Fruit fly (Drosophila melanogaster): ENCODE measurements around the gene CG33178.
A peak's percentile ranks its signal among the peaks of the same experiment; 100 is the strongest.

The CG33178 gene

dm6 chrX:15120116-15120515, 37.5 kb downstream of the CG33178 start (continued):
- TF ChIP-seq CG11398 (GFP tag; optimal IDR thresholded peaks at IDR 0.05), result no peak
- TF ChIP-seq C15 (GFP tag; IDR thresholded peaks at IDR 0.05), result 0 out of 3 replicates have a peak, but pooled peaks have one; percentile 8
- peak; percentile 92 for TF ChIP-seq Med (GFP tag)
- TF ChIP-seq CG6683 (GFP tag; optimal IDR thresholded peaks at IDR 0.05), result no peak
- peak; percentile 10; the same call in 1 of the 2 replicates for TF ChIP-seq NFAT (GFP tag; IDR thresholded peaks at IDR 0.05)
- peak; percentile 61 for TF ChIP-seq lmd (GFP tag; IDR thresholded peaks at IDR 0.05)
- no peak for TF ChIP-seq Lhr (GFP tag; optimal IDR thresholded peaks at IDR 0.05)
- TF ChIP-seq CG18619 (GFP tag; optimal IDR thresholded peaks at IDR 0.05), result peak; percentile 38
- TF ChIP-seq CG15479 (GFP tag; optimal IDR thresholded peaks at IDR 0.05), result no peak
- TF ChIP-seq CG4820 (GFP tag; optimal IDR thresholded peaks at IDR 0.05), result no peak
- no peak for TF ChIP-seq ATbp (GFP tag; optimal IDR thresholded peaks at IDR 0.05)
- no peak for TF ChIP-seq crp (GFP tag; optimal IDR thresholded peaks at IDR 0.05)
- no peak for TF ChIP-seq CG4424 (GFP tag; optimal IDR thresholded peaks at IDR 0.05)
- TF ChIP-seq ewg (GFP tag; optimal IDR thresholded peaks at IDR 0.05), result no peak
- TF ChIP-seq CG10654 (GFP tag; optimal IDR thresholded peaks at IDR 0.05), result no peak
- peak; percentile 28 for TF ChIP-seq Sox100B (GFP tag; optimal IDR thresholded peaks at IDR 0.05)
- TF ChIP-seq sisA (GFP tag; IDR thresholded peaks at IDR 0.05), result peak; percentile 40
- no peak for TF ChIP-seq CG3995 (GFP tag; optimal IDR thresholded peaks at IDR 0.05)
- no peak for TF ChIP-seq pfk (GFP tag; optimal IDR thresholded peaks at IDR 0.05)
- no peak for TF ChIP-seq lola (GFP tag; optimal IDR thresholded peaks at IDR 0.05)
- TF ChIP-seq mld (GFP tag; IDR thresholded peaks at IDR 0.05; ENCODE audit: partially characterized antibody), result no peak
- no peak for TF ChIP-seq CG4854 (GFP tag; optimal IDR thresholded peaks at IDR 0.05)
- no peak for TF ChIP-seq CTCF (GFP tag; optimal IDR thresholded peaks at IDR 0.05)
- peak; percentile 31 for TF ChIP-seq CG15011 (GFP tag; optimal IDR thresholded peaks at IDR 0.05)
- TF ChIP-seq knrl (GFP tag; IDR thresholded peaks at IDR 0.05; ENCODE audit: partially characterized antibody), result no peak
- TF ChIP-seq CG17359 (tag; optimal IDR thresholded peaks at IDR 0.05), result no peak
- TF ChIP-seq Adf1 (GFP tag; IDR thresholded peaks at IDR 0.05), result 0 out of 2 replicates have a peak, but pooled peaks have one; percentile 26
- TF ChIP-seq so (GFP tag; IDR thresholded peaks at IDR 0.05), result no peak
- no peak for TF ChIP-seq Ssrp (tag; optimal IDR thresholded peaks at IDR 0.05)
- TF ChIP-seq CG10565 (GFP tag; optimal IDR thresholded peaks at IDR 0.05), result no peak
- no peak for TF ChIP-seq TFAM (GFP tag; optimal IDR thresholded peaks at IDR 0.05)
- no peak for TF ChIP-seq E2f1 (GFP tag; IDR thresholded peaks at IDR 0.05)
- peak; percentile 27; the same call in 1 of the 2 replicates for TF ChIP-seq CG14441 (GFP tag; IDR thresholded peaks at IDR 0.05)
- TF ChIP-seq NC2α (GFP tag; optimal IDR thresholded peaks at IDR 0.05), result no peak
- no peak for TF ChIP-seq pum (GFP tag; optimal IDR thresholded peaks at IDR 0.05)
- TF ChIP-seq CG3847 (GFP tag; IDR thresholded peaks at IDR 0.05), result peak; percentile 62
- TF ChIP-seq CG14860 (GFP tag; IDR thresholded peaks at IDR 0.05; ENCODE audit: partially characterized antibody), result no peak
- TF ChIP-seq CG12299 (tag; optimal IDR thresholded peaks at IDR 0.05), result no peak
- TF ChIP-seq Bgb (GFP tag; IDR thresholded peaks at IDR 0.05; ENCODE audit: partially characterized antibody), result no peak
- TF ChIP-seq Taf1 (GFP tag; IDR thresholded peaks at IDR 0.05), result no peak; the same call in 1 of the 2 replicates
- TF ChIP-seq nau (GFP tag; optimal IDR thresholded peaks at IDR 0.05), result no peak
- no peak for TF ChIP-seq gsb-n (tag; optimal IDR thresholded peaks at IDR 0.05)
- TF ChIP-seq Sry-δ (GFP tag; optimal IDR thresholded peaks at IDR 0.05), result no peak
- TF ChIP-seq CG6791 (GFP tag; IDR thresholded peaks at IDR 0.05; ENCODE audit: partially characterized antibody), result no peak
- TF ChIP-seq CG9876 (GFP tag; optimal IDR thresholded peaks at IDR 0.05), result no peak
- peak; percentile 67 for TF ChIP-seq grau (tag; optimal IDR thresholded peaks at IDR 0.05)
- no peak for TF ChIP-seq usp (GFP tag; optimal IDR thresholded peaks at IDR 0.05)
- TF ChIP-seq CG16779 (GFP tag; IDR thresholded peaks at IDR 0.05), result no peak
- TF ChIP-seq YL-1 (GFP tag; optimal IDR thresholded peaks at IDR 0.05), result no peak
- TF ChIP-seq D19A (tag; optimal IDR thresholded peaks at IDR 0.05), result no peak
- TF ChIP-seq Optix (GFP tag; IDR thresholded peaks at IDR 0.05), result no peak

Data from whole organism, embryonic.